Worm (Caenorhabditis elegans) whole organism, L4 larva: ENCODE data around the gene seld-1.

Experiments used
- F10B5.3 ChIP-seq: sonication (generic microtip); optimal IDR thresholded peaks from 2 replicates; lab custom pipeline; 2016; ENCODE audit warnings: mild to moderate bottlenecking, missing genetic modification characterization, missing compliant biosample characterization
- F37D6.2 ChIP-seq: sonication (generic microtip); optimal IDR thresholded peaks from 2 replicates; lab custom pipeline; 2016; ENCODE audit warnings: mild to moderate bottlenecking, missing genetic modification characterization, missing compliant biosample characterization
- F49E8.2 ChIP-seq: sonication (generic microtip); optimal IDR thresholded peaks from 2 replicates; lab custom pipeline; 2016; ENCODE audit warnings: missing compliant biosample characterization, mild to moderate bottlenecking, missing genetic modification characterization, borderline replicate concordance
- T20F7.1 ChIP-seq: fragments of 200-800 bp; sonication (Bioruptor generic); optimal IDR thresholded peaks from 2 replicates; lab custom pipeline; 2018; ENCODE audit warnings: mild to moderate bottlenecking, missing genetic modification characterization, missing compliant biosample characterization
- T26A8.4 ChIP-seq: fragments of 200-800 bp; sonication (Bioruptor generic); IDR thresholded peaks from 2 replicates; pipeline ENCODE4 v1.3.6; 2022; ENCODE audit warnings: missing genetic modification characterization, missing compliant biosample characterization
- Y105C5A.15 ChIP-seq: fragments of 200-800 bp; sonication (Bioruptor generic); IDR thresholded peaks from 2 replicates; pipeline ENCODE4 v1.3.6; 2022; ENCODE audit warnings: missing genetic modification characterization, missing compliant biosample characterization
- Y48G9A.11 ChIP-seq: fragments of 200-800 bp; sonication (Bioruptor generic); IDR thresholded peaks from 2 replicates; pipeline ENCODE4 v1.3.6; 2022; ENCODE audit warnings: missing genetic modification reagents, missing genetic modification characterization, missing compliant biosample characterization
- Y75B8A.6 ChIP-seq: fragments of 200-800 bp; sonication (Bioruptor generic); IDR thresholded peaks from 2 replicates; pipeline ENCODE4 v1.3.6; 2022; ENCODE audit warnings: missing genetic modification reagents, missing genetic modification characterization, missing compliant biosample characterization
- ZK337.2 ChIP-seq: fragments of 200-800 bp; sonication (Bioruptor generic); IDR thresholded peaks from 2 replicates; pipeline ENCODE4 v1.3.6; 2022; ENCODE audit warnings: missing genetic modification reagents, missing genetic modification characterization, missing compliant biosample characterization
- ZK546.5 ChIP-seq, 2 experiments: sonication (generic microtip); optimal IDR thresholded peaks; 2 replicates each; lab custom pipeline; 2017; ENCODE audit warnings: missing biosample characterization in 2 of 2, missing genetic modification characterization in 2 of 2
- aha-1 ChIP-seq: fragments of 150-350 bp; peaks from one replicate; lab custom pipeline; 2014; ENCODE audit warnings: missing biosample characterization, missing genetic modification characterization
- ceh-20 ChIP-seq: fragments of 200-800 bp; sonication (Bioruptor generic); IDR thresholded peaks from 2 replicates; pipeline ENCODE4 v1.3.6; 2022; ENCODE audit warnings: missing genetic modification reagents, missing genetic modification characterization, missing compliant biosample characterization
- ceh-32 ChIP-seq: sonication (generic microtip); optimal IDR thresholded peaks from 2 replicates; lab custom pipeline; 2016; ENCODE audit warnings: mild to moderate bottlenecking, missing genetic modification characterization, missing compliant biosample characterization; ENCODE audit not compliant: poor library complexity
- ceh-62 ChIP-seq: sonication (generic microtip); optimal IDR thresholded peaks from 2 replicates; lab custom pipeline; 2017; ENCODE audit warnings: missing biosample characterization, missing genetic modification characterization
- ctbp-1 ChIP-seq: fragments of 200-800 bp; sonication (Bioruptor generic); IDR thresholded peaks from 2 replicates; pipeline ENCODE4 v1.3.6; 2022; ENCODE audit warnings: missing genetic modification reagents, missing genetic modification characterization, missing compliant biosample characterization
- daf-12 ChIP-seq: fragments of 150-350 bp; optimal IDR thresholded peaks from 2 replicates; lab custom pipeline; 2014; ENCODE audit warnings: missing biosample characterization, missing genetic modification reagents, missing genetic modification characterization
- daf-19 ChIP-seq: fragments of 200-800 bp; sonication (Bioruptor generic); conservative IDR thresholded peaks from 2 replicates; pipeline ENCODE4 v1.3.6; 2022; ENCODE audit warnings: missing genetic modification characterization, missing compliant biosample characterization
- daf-8 ChIP-seq: fragments of 200-800 bp; sonication (Bioruptor generic); IDR thresholded peaks from 2 replicates; pipeline ENCODE4 v1.3.6; 2022; ENCODE audit warnings: missing genetic modification characterization, missing compliant biosample characterization
- dmd-6 ChIP-seq: fragments of 200-800 bp; sonication (Bioruptor generic); IDR thresholded peaks from 2 replicates; pipeline ENCODE4 v1.3.6; 2022; ENCODE audit warnings: missing genetic modification reagents, missing genetic modification characterization, missing compliant biosample characterization
- dmd-8 ChIP-seq: fragments of 200-800 bp; sonication (Bioruptor generic); IDR thresholded peaks from 2 replicates; pipeline ENCODE4 v1.3.6; 2022; ENCODE audit warnings: missing genetic modification characterization, missing compliant biosample characterization
- dmd-9 ChIP-seq: fragments of 200-800 bp; sonication (Bioruptor generic); IDR thresholded peaks from 2 replicates; pipeline ENCODE4 v1.3.6; 2022; ENCODE audit warnings: missing genetic modification reagents, missing genetic modification characterization, missing compliant biosample characterization
- dve-1 ChIP-seq: sonication (generic microtip); optimal IDR thresholded peaks from 2 replicates; lab custom pipeline; 2017; ENCODE audit warnings: antibody characterized with exemption, mild to moderate bottlenecking, missing genetic modification characterization, missing compliant biosample characterization; ENCODE audit not compliant: insufficient read depth
- hlh-30 ChIP-seq: sonication (generic microtip); optimal IDR thresholded peaks from 2 replicates; lab custom pipeline; 2017; ENCODE audit warnings: antibody characterized with exemption, mild to moderate bottlenecking, missing genetic modification characterization, missing compliant biosample characterization; ENCODE audit not compliant: insufficient read depth
- jun-1 ChIP-seq: fragments of 150-350 bp; optimal IDR thresholded peaks from 2 replicates; lab custom pipeline; 2014; ENCODE audit warnings: missing biosample characterization, missing genetic modification reagents, missing genetic modification characterization
- lin-1 ChIP-seq: fragments of 200-800 bp; sonication (Bioruptor generic); IDR thresholded peaks from 2 replicates; pipeline ENCODE4 v1.3.6; 2022; ENCODE audit warnings: missing genetic modification reagents, missing genetic modification characterization, missing compliant biosample characterization
- lin-29 ChIP-seq: fragments of 200-800 bp; sonication (Bioruptor generic); IDR thresholded peaks from 2 replicates; pipeline ENCODE4 v1.3.6; 2022; ENCODE audit warnings: missing genetic modification reagents, missing genetic modification characterization, missing compliant biosample characterization
- lin-38 ChIP-seq: fragments of 200-800 bp; sonication (Bioruptor generic); IDR thresholded peaks from 2 replicates; pipeline ENCODE4 v1.3.6; 2022; ENCODE audit warnings: missing genetic modification reagents, missing genetic modification characterization, missing compliant biosample characterization
- lir-3 ChIP-seq: sonication (generic microtip); optimal IDR thresholded peaks from 2 replicates; lab custom pipeline; 2016; ENCODE audit warnings: mild to moderate bottlenecking, missing genetic modification characterization, missing compliant biosample characterization
- madf-5 ChIP-seq, 2 experiments: fragments of 200-800 bp; sonication (Bioruptor generic); IDR thresholded peaks; 2 replicates each; pipeline ENCODE4 v1.3.6; 2022; ENCODE audit warnings: missing compliant biosample characterization in 2 of 2, missing genetic modification characterization in 2 of 2
- mxl-3 ChIP-seq: fragments of 200-800 bp; sonication (Bioruptor generic); optimal IDR thresholded peaks from 2 replicates; lab custom pipeline; 2018; ENCODE audit warnings: mild to moderate bottlenecking, missing genetic modification characterization, missing compliant biosample characterization
- nhr-102 ChIP-seq: sonication (generic microtip); optimal IDR thresholded peaks from 2 replicates; lab custom pipeline; 2016; ENCODE audit warnings: mild to moderate bottlenecking, missing genetic modification characterization, moderate library complexity, missing compliant biosample characterization
- nhr-111 ChIP-seq: fragments of 200-800 bp; sonication (Bioruptor generic); optimal IDR thresholded peaks from 2 replicates; lab custom pipeline; 2018; ENCODE audit warnings: mild to moderate bottlenecking, missing genetic modification characterization, missing compliant biosample characterization
- nhr-48 ChIP-seq: sonication (generic microtip); optimal IDR thresholded peaks from 2 replicates; lab custom pipeline; 2016; ENCODE audit warnings: mild to moderate bottlenecking, missing genetic modification characterization, missing compliant biosample characterization
- nhr-6 ChIP-seq: fragments of 150-350 bp; optimal IDR thresholded peaks from 2 replicates; lab custom pipeline; 2014; ENCODE audit warnings: missing biosample characterization, missing genetic modification characterization
- nhr-76 ChIP-seq: fragments of 150-350 bp; optimal IDR thresholded peaks from 2 replicates; lab custom pipeline; 2014; ENCODE audit warnings: missing biosample characterization, missing genetic modification characterization
- pha-4 ChIP-seq, 2 experiments: fragments of 150-350 bp in 1 of 2; fragments of 200-800 bp in 1 of 2; sonication (Bioruptor generic) in 1 of 2; IDR thresholded peaks in 1 of 2; optimal IDR thresholded peaks in 1 of 2; 2 replicates each; pipeline versions ENCODE4 v1.3.6 to Lab custom; 2014 to 2022; ENCODE audit warnings: missing genetic modification characterization in 2 of 2, missing genetic modification reagents in 2 of 2, missing biosample characterization in 1 of 2, missing compliant biosample characterization in 1 of 2
- pqm-1 ChIP-seq: sonication (generic microtip); optimal IDR thresholded peaks from 2 replicates; lab custom pipeline; 2017; ENCODE audit warnings: missing biosample characterization, missing genetic modification characterization
- set-16 ChIP-seq: fragments of 200-800 bp; sonication (Bioruptor generic); IDR thresholded peaks from 2 replicates; pipeline ENCODE4 v1.3.6; 2022; ENCODE audit warnings: missing genetic modification reagents, missing genetic modification characterization, missing compliant biosample characterization
- snpc-1.2 ChIP-seq: fragments of 200-800 bp; sonication (Bioruptor generic); IDR thresholded peaks from 2 replicates; pipeline ENCODE4 v1.3.6; 2022; ENCODE audit warnings: missing genetic modification reagents, missing genetic modification characterization, missing compliant biosample characterization
- spr-3 ChIP-seq: fragments of 200-800 bp; sonication (Bioruptor generic); optimal IDR thresholded peaks from 2 replicates; lab custom pipeline; 2018; ENCODE audit warnings: mild to moderate bottlenecking, missing genetic modification characterization, missing compliant biosample characterization
- unc-130 ChIP-seq: sonication (generic microtip); optimal IDR thresholded peaks from 2 replicates; lab custom pipeline; 2016; ENCODE audit warnings: missing genetic modification reagents, missing genetic modification characterization, missing compliant biosample characterization
- unc-62 ChIP-seq, 3 experiments: fragments of 150-350 bp in 1 of 3; sonication (generic microtip); optimal IDR thresholded peaks in 2 of 3; peaks in 1 of 3; 1 replicate in 1 of 3; 2 replicates in 2 of 3; lab custom pipeline; 2014 to 2017; ENCODE audit warnings: missing biosample characterization in 3 of 3, missing genetic modification characterization in 3 of 3, missing genetic modification reagents in 3 of 3, missing genotype in 1 of 3
- vab-7 ChIP-seq: fragments of 200-800 bp; sonication (Bioruptor generic); IDR thresholded peaks from 2 replicates; pipeline ENCODE4 v1.3.6; 2022; ENCODE audit warnings: missing genetic modification reagents, missing genetic modification characterization, missing compliant biosample characterization
- zfp-3 ChIP-seq: fragments of 200-800 bp; sonication (Bioruptor generic); conservative IDR thresholded peaks from 2 replicates; pipeline ENCODE4 v1.3.6; 2022; ENCODE audit warnings: missing genetic modification reagents, missing genetic modification characterization, missing compliant biosample characterization

The seld-1 gene

DNA sequence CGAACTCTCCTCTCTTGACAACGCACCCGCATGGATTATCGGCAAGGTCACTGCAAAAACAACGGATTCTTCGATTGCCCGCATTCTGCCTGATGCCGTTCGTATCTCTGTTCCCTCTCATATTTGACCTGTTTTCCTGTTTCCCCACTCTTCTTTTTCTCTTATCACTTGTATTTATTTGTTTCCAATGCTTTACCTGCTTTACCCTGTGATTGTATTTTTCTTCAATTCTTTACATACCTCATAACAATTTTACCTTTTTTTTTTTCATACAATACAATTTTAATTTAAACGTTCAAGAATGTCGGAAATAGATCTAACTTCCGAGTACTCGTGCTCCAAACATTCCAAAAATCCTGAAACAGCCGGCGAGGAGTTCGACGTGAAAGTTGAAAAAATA is 3.7 kb downstream of the seld-1 start, which contains the start of gene afmd-2 (continued):
- TF ChIP-seq mxl-3 (peak; percentile 16), spr-3 (GFP tag; lab: Kevin White, UChicago) (no peak), madf-5 (GFP tag; IDR thresholded peaks at IDR 0.05; lab: Robert Waterston, UW) (no peak), lin-1 (GFP tag; lab: Robert Waterston, UW) (no peak), T20F7.1 (GFP tag; lab: Kevin White, UChicago) (no peak), dmd-9 (no peak), nhr-102 (no peak), daf-12 (tag; lab: Kevin White, UChicago) (no peak), zfp-3 (GFP tag; lab: Robert Waterston, UW) (no peak), lin-38 (GFP tag; lab: Robert Waterston, UW) (no peak), nhr-76 (tag; lab: Kevin White, UChicago) (no peak), nhr-6 (tag; lab: Kevin White, UChicago) (no peak), dmd-8 (GFP tag; lab: Robert Waterston, UW) (no peak), unc-130 (GFP tag; lab: Kevin White, UChicago) (no peak), aha-1 (tag; lab: Kevin White, UChicago) (peak; percentile 48), daf-8 (GFP tag; lab: Robert Waterston, UW) (no peak)

- TF ChIP-seq snpc-1.2 (peak; percentile 66; the same call in 1 of the 2 replicates), pha-4 (GFP tag; IDR thresholded peaks at IDR 0.05; lab: Robert Waterston, UW) (peak; percentile 31; the same call in 1 of the 2 replicates), pha-4 (tag; optimal IDR thresholded peaks at IDR 0.05; lab: Kevin White, UChicago) (no peak), F49E8.2 (tag; lab: Kevin White, UChicago) (peak; percentile 10), ceh-62 (tag; lab: Kevin White, UChicago) (no peak), lin-38 (GFP tag; lab: Robert Waterston, UW) (peak; percentile 58; the same call in 1 of the 2 replicates), unc-130 (GFP tag; lab: Kevin White, UChicago) (peak; percentile 31), daf-19 (GFP tag; lab: Robert Waterston, UW) (no peak), unc-62 (GFP tag; optimal IDR thresholded peaks at IDR 0.05 in 1 of 2; lab: Kevin White, UChicago) (no peak), unc-62 (tag; optimal IDR thresholded peaks at IDR 0.05; lab: Kevin White, UChicago) (no peak)
- TF ChIP-seq, all 104 proteins: peak for 5
Observed at ce11 chrIV:13510049-13510448, 4.8 kb downstream of the seld-1 start.

ce11 chrIV:13512112-13512569 is 6.9 kb downstream of the seld-1 start, which contains the start of gene puf-3:
Gene puf-3, minus strand, starts transcription at chrIV:13512162.
- no peak for TF ChIP-seq Y75B8A.6 (GFP tag; lab: Robert Waterston, UW)
- TF ChIP-seq jun-1 (tag; lab: Kevin White, UChicago) = no peak
- TF ChIP-seq F37D6.2 = no peak
- TF ChIP-seq nhr-111 (GFP tag; lab: Kevin White, UChicago) = no peak
- no peak for TF ChIP-seq T26A8.4 (GFP tag; lab: Robert Waterston, UW)
- TF ChIP-seq aha-1 (tag; lab: Kevin White, UChicago) = no peak
- peak; percentile 46; the same call in 1 of the 2 replicates for TF ChIP-seq Y48G9A.11 (GFP tag; lab: Robert Waterston, UW)
- TF ChIP-seq set-16 (GFP tag; lab: Robert Waterston, UW) = no peak
- no peak for TF ChIP-seq lin-29 (GFP tag; lab: Robert Waterston, UW)
- no peak for TF ChIP-seq hlh-30 (tag; lab: Kevin White, UChicago)
- TF ChIP-seq Y105C5A.15 = no peak
- no peak for TF ChIP-seq T20F7.1 (GFP tag; lab: Kevin White, UChicago)
- no peak for TF ChIP-seq lir-3
- no peak for TF ChIP-seq F10B5.3 (tag; lab: Kevin White, UChicago)
- no peak for TF ChIP-seq ceh-32 (tag; lab: Kevin White, UChicago)
- no peak for TF ChIP-seq nhr-48 (tag; lab: Kevin White, UChicago)
- no peak for TF ChIP-seq dmd-6 (GFP tag; lab: Robert Waterston, UW)
- TF ChIP-seq lin-38 (GFP tag; lab: Robert Waterston, UW) = peak; percentile 69
- TF ChIP-seq ZK546.5 (tag; optimal IDR thresholded peaks at IDR 0.05; lab: Kevin White, UChicago) = no peak
- no peak for TF ChIP-seq pqm-1 (tag; lab: Kevin White, UChicago)
- no peak for TF ChIP-seq madf-5 (GFP tag; IDR thresholded peaks at IDR 0.05; lab: Robert Waterston, UW)
- no peak for TF ChIP-seq pha-4 (GFP tag; IDR thresholded peaks at IDR 0.05; lab: Robert Waterston, UW)
- no peak for TF ChIP-seq pha-4 (tag; optimal IDR thresholded peaks at IDR 0.05; lab: Kevin White, UChicago)
- no peak for TF ChIP-seq spr-3 (GFP tag; lab: Kevin White, UChicago)
- no peak for TF ChIP-seq vab-7 (GFP tag; lab: Robert Waterston, UW)
- no peak for TF ChIP-seq zfp-3 (GFP tag; lab: Robert Waterston, UW)
- TF ChIP-seq ZK337.2 (GFP tag; lab: Robert Waterston, UW) = no peak
- TF ChIP-seq ctbp-1 (GFP tag; lab: Robert Waterston, UW) = no peak
- TF ChIP-seq F49E8.2 (tag; lab: Kevin White, UChicago) = peak; percentile 86
- TF ChIP-seq ceh-20 (GFP tag; lab: Robert Waterston, UW) = no peak
- TF ChIP-seq dve-1 (tag; lab: Kevin White, UChicago) = no peak
